Worm (Caenorhabditis elegans) whole organism, L3 larva: ENCODE results near the gene F54D5.9.
"Not testable (repeated sequence)": the region's sequence is repeated elsewhere in the genome, so short reads cannot be mapped to it uniquely, and the experiment has no call there.

ENCODE experiments used
- R02D3.7 ChIP-seq: fragments of 150-350 bp; optimal IDR thresholded peaks from 2 replicates; lab custom pipeline; 2014; ENCODE audit warnings: missing biosample characterization, missing genetic modification characterization
- ZK546.5 ChIP-seq: sonication (generic microtip); optimal IDR thresholded peaks from 2 replicates; lab custom pipeline; 2017; ENCODE audit warnings: missing biosample characterization, missing genetic modification characterization
- aly-2 ChIP-seq: fragments of 150-350 bp; optimal IDR thresholded peaks from 2 replicates; lab custom pipeline; 2014; ENCODE audit warnings: missing biosample characterization, missing genetic modification characterization
- ama-1 ChIP-seq: fragments of 150-350 bp; optimal IDR thresholded peaks from 2 replicates; lab custom pipeline; 2018
- ceh-16 ChIP-seq: sonication (generic microtip); optimal IDR thresholded peaks from 2 replicates; lab custom pipeline; 2017; ENCODE audit warnings: missing biosample characterization, missing genetic modification characterization
- ceh-28 ChIP-seq: fragments of 150-350 bp; optimal IDR thresholded peaks from 2 replicates; lab custom pipeline; 2014; ENCODE audit warnings: missing biosample characterization, missing genetic modification reagents, missing genetic modification characterization
- ceh-9 ChIP-seq: sonication (generic microtip); optimal IDR thresholded peaks from 2 replicates; lab custom pipeline; 2018; ENCODE audit warnings: missing biosample characterization, missing genetic modification characterization
- elt-1 ChIP-seq: fragments of 150-350 bp; optimal IDR thresholded peaks from 2 replicates; lab custom pipeline; 2014; ENCODE audit warnings: missing biosample characterization, missing genetic modification characterization
- elt-2 ChIP-seq: sonication (generic microtip); optimal IDR thresholded peaks from 2 replicates; lab custom pipeline; 2016; ENCODE audit warnings: missing genetic modification reagents, mild to moderate bottlenecking, missing genetic modification characterization, missing compliant biosample characterization
- elt-3 ChIP-seq, 3 experiments: fragments of 150-350 bp in 1 of 3; sonication (generic microtip) in 2 of 3; optimal IDR thresholded peaks; 2 replicates in 2 of 3; 4 replicates in 1 of 3; lab custom pipeline; 2014 to 2017; ENCODE audit warnings: missing biosample characterization in 3 of 3, missing genetic modification characterization in 3 of 3
- eor-1 ChIP-seq, 2 experiments: fragments of 150-350 bp; optimal IDR thresholded peaks; 2 replicates each; lab custom pipeline; 2014 to 2018; ENCODE audit warnings: missing biosample characterization in 2 of 2, missing genetic modification characterization in 2 of 2
- fkh-10 ChIP-seq: sonication (generic microtip); optimal IDR thresholded peaks from 2 replicates; lab custom pipeline; 2017; ENCODE audit warnings: missing biosample characterization, missing genetic modification reagents, missing genetic modification characterization
- fos-1 ChIP-seq: fragments of 150-350 bp; optimal IDR thresholded peaks from 2 replicates; lab custom pipeline; 2014; ENCODE audit warnings: missing biosample characterization, missing genetic modification characterization
- hmg-11 ChIP-seq: sonication (generic microtip); optimal IDR thresholded peaks from 2 replicates; lab custom pipeline; 2016; ENCODE audit warnings: missing genetic modification characterization, missing compliant biosample characterization
- jun-1 ChIP-seq: fragments of 150-350 bp; optimal IDR thresholded peaks from 2 replicates; lab custom pipeline; 2014; ENCODE audit warnings: missing biosample characterization, missing genetic modification reagents, missing genetic modification characterization
- lin-15B ChIP-seq: fragments of 150-350 bp; optimal IDR thresholded peaks from 2 replicates; lab custom pipeline; 2014; ENCODE audit warnings: missing biosample characterization, missing genetic modification characterization
- lin-39 ChIP-seq: fragments of 150-350 bp; optimal IDR thresholded peaks from 2 replicates; lab custom pipeline; 2018; ENCODE audit warnings: missing biosample characterization, missing genetic modification reagents, missing genetic modification characterization
- mdl-1 ChIP-seq: fragments of 150-350 bp; optimal IDR thresholded peaks from 2 replicates; lab custom pipeline; 2014; ENCODE audit warnings: missing biosample characterization, missing genetic modification characterization
- mml-1 ChIP-seq: fragments of 150-350 bp; sonication (generic microtip); optimal IDR thresholded peaks from 3 replicates; lab custom pipeline; 2014; ENCODE audit warnings: missing biosample characterization, missing genetic modification characterization
- nfya-1 ChIP-seq: sonication (generic microtip); optimal IDR thresholded peaks from 2 replicates; lab custom pipeline; 2017; ENCODE audit warnings: missing genetic modification characterization, mild to moderate bottlenecking, missing compliant biosample characterization, antibody characterized with exemption, moderate library complexity; ENCODE audit not compliant: insufficient read depth
- nhr-11 ChIP-seq: fragments of 150-350 bp; optimal IDR thresholded peaks from 2 replicates; lab custom pipeline; 2014; ENCODE audit warnings: missing biosample characterization, missing genetic modification characterization
- nhr-12 ChIP-seq: fragments of 150-350 bp; optimal IDR thresholded peaks from 2 replicates; lab custom pipeline; 2014; ENCODE audit warnings: missing biosample characterization, missing genetic modification characterization
- nhr-23 ChIP-seq: fragments of 150-350 bp; optimal IDR thresholded peaks from 2 replicates; lab custom pipeline; 2014; ENCODE audit warnings: missing biosample characterization, missing genetic modification reagents, missing genetic modification characterization
- nhr-25 ChIP-seq: sonication (generic microtip); optimal IDR thresholded peaks from 2 replicates; lab custom pipeline; 2017; ENCODE audit warnings: missing biosample characterization, missing genetic modification characterization
- nhr-28 ChIP-seq: fragments of 150-350 bp; optimal IDR thresholded peaks from 2 replicates; lab custom pipeline; 2014; ENCODE audit warnings: missing biosample characterization, missing genetic modification characterization
- nhr-67 ChIP-seq: fragments of 150-350 bp; optimal IDR thresholded peaks from 2 replicates; lab custom pipeline; 2014; ENCODE audit warnings: missing biosample characterization, missing genetic modification characterization
- nhr-76 ChIP-seq: fragments of 150-350 bp; sonication (generic microtip); optimal IDR thresholded peaks from 5 replicates; lab custom pipeline; 2014; ENCODE audit warnings: missing biosample characterization, missing genetic modification characterization
- pha-4 ChIP-seq: fragments of 150-350 bp; optimal IDR thresholded peaks from 2 replicates; lab custom pipeline; 2014; ENCODE audit warnings: missing biosample characterization, missing genetic modification reagents, missing genetic modification characterization
- pqm-1 ChIP-seq: fragments of 150-350 bp; optimal IDR thresholded peaks from 2 replicates; lab custom pipeline; 2017; ENCODE audit warnings: missing biosample characterization, missing genetic modification characterization, inconsistent platforms
- sea-2 ChIP-seq: fragments of 150-350 bp; sonication (generic microtip); optimal IDR thresholded peaks from 4 replicates; lab custom pipeline; 2014; ENCODE audit warnings: missing biosample characterization, missing genetic modification reagents, missing genetic modification characterization
- skn-1 ChIP-seq: fragments of 150-350 bp; optimal IDR thresholded peaks from 2 replicates; lab custom pipeline; 2014; ENCODE audit warnings: missing biosample characterization, missing genetic modification characterization
- unc-39 ChIP-seq: sonication (generic microtip); optimal IDR thresholded peaks from 4 replicates; lab custom pipeline; 2017; ENCODE audit warnings: missing biosample characterization, missing genetic modification characterization
- unc-62 ChIP-seq: fragments of 150-350 bp; sonication (generic microtip); optimal IDR thresholded peaks from 4 replicates; lab custom pipeline; 2014; ENCODE audit warnings: missing biosample characterization, missing genetic modification reagents, missing genetic modification characterization
- zag-1 ChIP-seq: fragments of 150-350 bp; optimal IDR thresholded peaks from 2 replicates; lab custom pipeline; 2014; ENCODE audit warnings: missing biosample characterization, missing genetic modification characterization
- ztf-11 ChIP-seq: fragments of 150-350 bp; optimal IDR thresholded peaks from 2 replicates; lab custom pipeline; 2014; ENCODE audit warnings: missing biosample characterization, missing genetic modification characterization
- ztf-4 ChIP-seq: fragments of 150-350 bp; optimal IDR thresholded peaks from 2 replicates; lab custom pipeline; 2014; ENCODE audit warnings: missing biosample characterization, missing genetic modification characterization

The F54D5.9 gene

DNA sequence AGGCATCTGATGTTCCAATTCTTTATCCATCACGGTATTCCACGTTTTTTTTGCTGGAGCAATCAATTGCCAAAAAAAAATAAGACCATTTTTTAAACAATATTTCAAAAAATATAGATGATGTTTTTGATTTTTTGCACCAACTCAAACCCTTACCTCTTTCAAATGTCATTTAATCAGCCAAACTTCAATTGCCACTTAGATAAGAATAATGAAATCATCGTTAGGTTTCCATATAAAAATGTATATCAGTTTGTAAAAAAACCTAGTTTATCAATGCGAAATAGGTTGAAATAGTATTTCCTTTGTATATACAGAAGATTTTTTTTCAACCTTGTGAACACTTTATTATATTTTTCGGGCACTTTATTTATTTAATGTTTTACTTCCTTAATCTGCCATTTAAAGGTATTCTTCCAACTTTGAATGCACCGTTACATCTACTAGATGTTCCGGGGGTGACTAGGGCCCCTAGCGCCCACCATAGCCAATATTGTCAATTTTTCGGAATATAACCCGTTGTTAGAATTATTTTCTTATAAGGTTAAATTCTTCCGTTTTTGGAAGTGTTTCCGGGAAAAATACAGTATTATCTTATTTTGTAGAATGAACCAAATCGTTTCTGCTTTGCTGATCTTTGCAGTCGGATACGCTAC is 24.7 kb upstream of the F54D5.9 start, which contains the start of the genes F54D5.23 and F54D5.4:
Gene F54D5.23, minus strand, starts transcription at position 75 of the 656 bp plus-strand sequence.
Gene F54D5.4, plus strand, starts transcription at position 606 of the 656 bp plus-strand sequence.
- TF ChIP-seq pqm-1 (peak; percentile 33), nfya-1 (tag; lab: Kevin White, UChicago) (no peak), elt-2 (tag; lab: Kevin White, UChicago) (peak; percentile 52)

DNA sequence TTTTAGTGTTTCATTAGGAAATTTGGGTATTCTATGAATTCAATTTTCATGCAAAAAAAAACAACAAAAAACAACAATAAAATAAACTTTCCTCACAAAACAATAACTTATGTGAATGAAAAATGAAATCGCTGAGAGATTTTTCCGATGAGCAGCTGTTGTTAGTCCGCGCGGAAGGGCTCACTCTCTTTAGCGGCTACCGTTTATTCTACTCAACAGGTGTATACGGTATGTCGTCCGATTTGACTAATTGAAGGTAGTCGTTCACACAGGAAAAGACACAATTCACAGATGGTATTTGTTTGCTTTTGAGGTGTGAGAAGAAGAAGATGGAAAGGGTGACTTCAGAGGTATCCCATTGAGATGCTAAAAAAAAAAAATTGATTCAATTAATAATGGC is 24.0 kb upstream of the F54D5.9 start:
- TF ChIP-seq pha-4 (tag; lab: Kevin White, UChicago) (no peak), pqm-1 (no peak), hmg-11 (tag; lab: Kevin White, UChicago) (no peak)

DNA sequence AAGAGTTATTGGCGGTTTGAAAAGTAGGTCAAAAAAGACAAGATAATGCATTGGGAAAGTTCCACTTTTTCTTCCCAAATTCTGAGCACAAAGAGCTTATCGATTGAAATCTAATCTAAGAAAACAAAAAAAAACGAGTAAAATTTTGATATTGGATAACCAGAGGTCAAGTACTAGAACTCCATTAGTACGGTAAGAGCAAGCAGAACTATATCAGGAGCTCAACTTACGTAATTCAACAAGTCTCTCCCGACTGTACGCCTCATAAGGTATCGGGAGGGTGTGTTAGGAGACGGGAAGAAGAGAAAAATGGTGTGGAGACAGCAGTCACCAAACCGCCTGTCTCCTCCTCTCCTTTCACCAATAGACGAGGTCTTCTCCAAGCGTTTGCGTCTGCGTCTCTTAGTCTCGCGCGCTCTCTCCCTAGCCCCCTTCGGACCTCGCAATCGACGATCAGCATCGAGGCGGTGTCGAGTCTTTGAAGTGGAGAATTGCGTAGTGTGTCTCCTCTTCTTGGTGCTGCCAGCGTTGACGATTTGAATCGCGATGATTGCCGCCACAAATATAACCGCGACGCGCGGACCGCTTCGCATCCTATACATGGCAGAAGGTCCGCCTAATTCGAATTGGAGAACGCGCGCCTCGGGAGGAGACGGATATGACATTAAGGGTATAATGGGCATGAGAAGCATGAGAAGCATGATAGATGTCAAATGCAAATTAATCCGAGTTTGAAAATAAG is 22.5 kb upstream of the F54D5.9 start, which contains the start of gene F54D5.5:
Gene F54D5.5, minus strand, starts transcription at position 51 of the 742 bp plus-strand sequence.
- TF ChIP-seq lin-15B (tag; lab: Kevin White, UChicago) = peak; percentile 49
- no peak for TF ChIP-seq ztf-4
- TF ChIP-seq, all 47 proteins: peak for 1

DNA sequence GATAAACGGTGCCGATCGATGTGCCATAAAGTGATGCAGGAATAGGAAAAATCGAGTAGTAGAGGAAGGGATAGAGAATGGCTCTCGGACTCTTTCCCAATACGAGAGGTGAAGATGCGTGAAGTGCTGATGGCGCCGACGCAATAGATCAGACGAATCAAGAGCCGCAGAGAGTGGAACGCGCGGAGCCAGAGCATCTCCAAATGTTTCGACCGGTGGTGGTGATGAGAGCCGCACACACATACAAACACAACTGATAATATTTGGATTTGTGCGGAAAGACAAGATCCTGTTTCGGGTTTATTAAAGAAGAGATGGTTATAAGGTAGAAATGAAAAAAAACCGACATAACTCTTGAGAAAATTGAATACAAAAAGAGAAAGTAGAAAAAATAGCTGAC is 19.5 kb upstream of the F54D5.9 start, which contains the start of gene F54D5.15:
Gene F54D5.15, minus strand, starts transcription at position 101 of the 400 bp plus-strand sequence.
- TF ChIP-seq fkh-10 (GFP tag; lab: Kevin White, UChicago) = no peak
- no peak for TF ChIP-seq ZK546.5
- no peak for TF ChIP-seq mml-1
- TF ChIP-seq aly-2 = no peak
- no peak for TF ChIP-seq ceh-28 (tag; lab: Kevin White, UChicago)
- TF ChIP-seq sea-2 (GFP tag; lab: Kevin White, UChicago) = no peak
- TF ChIP-seq nhr-76 (tag; lab: Kevin White, UChicago) = no peak
- no peak for TF ChIP-seq ama-1
- no peak for TF ChIP-seq ztf-11 (tag; lab: Kevin White, UChicago)
- TF ChIP-seq nhr-12 (tag; lab: Kevin White, UChicago) = no peak
- TF ChIP-seq elt-3 (tag; optimal IDR thresholded peaks at IDR 0.05; lab: Kevin White, UChicago) = no peak

DNA sequence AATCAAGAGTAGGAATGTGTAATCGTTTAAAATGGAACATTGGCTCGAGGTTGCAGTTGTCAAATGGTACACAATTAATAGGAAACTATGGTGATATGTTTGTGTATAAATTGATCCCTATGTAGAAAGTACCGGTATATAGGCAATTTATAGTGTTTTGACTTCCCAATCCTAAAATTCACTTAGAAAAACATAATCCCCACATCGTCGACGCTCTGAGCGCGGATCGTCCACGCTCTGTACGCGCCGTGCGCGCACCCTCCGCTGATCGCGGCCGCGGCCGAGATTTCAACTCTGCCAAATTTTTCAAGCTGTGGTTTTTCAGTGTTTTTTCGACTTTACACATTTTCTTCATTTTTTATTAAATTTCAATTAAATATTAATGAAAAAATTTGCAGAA is 11.7 kb upstream of the F54D5.9 start, which contains the start of gene F54D5.17:
Gene F54D5.17, plus strand, starts transcription at position 301 of the 400 bp plus-strand sequence.
- no peak for TF ChIP-seq unc-39 (tag; lab: Kevin White, UChicago)
- TF ChIP-seq hmg-11 (tag; lab: Kevin White, UChicago) = no peak
- no peak for TF ChIP-seq lin-39

DNA sequence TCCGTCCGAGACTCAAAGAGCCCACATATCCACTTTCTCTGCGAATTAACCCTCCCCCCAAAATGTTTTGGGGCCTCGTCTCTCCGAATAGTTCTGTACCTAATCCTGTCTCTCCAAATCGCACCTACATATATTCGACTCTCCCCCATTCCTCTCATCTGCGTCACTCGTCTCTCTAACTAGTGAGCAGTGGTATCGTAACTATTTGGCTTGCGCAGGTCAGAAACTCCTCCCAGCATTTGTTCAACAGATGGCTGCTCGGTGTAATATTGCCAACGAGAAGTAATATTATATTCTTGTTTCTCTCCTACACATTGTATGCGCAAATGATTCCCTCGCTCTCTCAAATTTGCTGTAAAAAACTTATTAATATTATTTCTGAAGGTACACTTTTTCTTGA is 11.0 kb upstream of the F54D5.9 start, which contains the start of gene F54D5.24:
Gene F54D5.24, plus strand, starts transcription at position 316 of the 400 bp plus-strand sequence.
- no peak for TF ChIP-seq skn-1 (tag; lab: Kevin White, UChicago)
- peak; percentile 10 for TF ChIP-seq pha-4 (tag; lab: Kevin White, UChicago)

DNA sequence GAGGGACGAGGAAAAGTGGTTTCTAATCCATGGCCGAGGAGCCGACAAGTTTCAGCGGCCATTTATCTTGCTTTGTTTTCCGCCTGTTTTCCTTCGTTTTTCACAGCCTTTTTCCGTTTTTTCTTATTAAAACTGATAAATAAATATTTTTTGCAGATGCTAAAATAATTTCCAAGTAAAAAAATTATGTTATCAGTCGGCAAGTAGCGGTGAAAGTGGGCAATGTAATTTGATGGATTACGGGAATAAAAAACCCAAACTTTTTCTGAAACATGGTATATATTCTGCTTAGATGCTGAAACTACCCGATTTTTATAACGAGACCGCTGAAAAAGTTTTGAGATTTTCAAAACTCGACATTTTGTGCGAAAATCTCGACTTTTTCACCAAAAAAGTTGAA is 7.4 kb upstream of the F54D5.9 start, which contains the start of gene dhgd-1:
Gene dhgd-1, minus strand, starts transcription at position 101 of the 400 bp plus-strand sequence.
- TF ChIP-seq nhr-12 (tag; lab: Kevin White, UChicago); hmg-11 (tag; lab: Kevin White, UChicago); nhr-28: not testable (repeated sequence)

DNA sequence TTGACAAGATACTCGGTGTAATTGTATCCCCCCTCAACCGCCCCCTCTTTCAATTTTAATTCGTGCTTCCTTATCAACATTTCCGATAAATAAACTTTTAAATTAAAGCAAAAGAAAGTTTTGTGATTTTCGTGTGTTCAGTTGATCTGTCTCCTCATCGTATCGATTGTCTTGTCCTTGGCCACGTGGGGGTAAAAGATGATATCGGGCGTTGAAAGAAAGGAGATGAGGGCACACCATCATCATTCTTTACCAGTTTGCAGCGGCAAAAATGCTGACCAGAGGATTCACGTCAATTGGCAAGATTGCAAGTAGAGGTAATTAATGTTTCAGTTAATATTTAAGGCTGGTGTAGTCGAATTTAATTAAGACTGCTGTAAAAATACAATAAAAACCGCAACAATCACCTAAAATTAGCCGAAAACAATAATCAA is 2.6 kb upstream of the F54D5.9 start, which contains the start of gene F54D5.7:
Gene F54D5.7, plus strand, starts transcription at position 264 of the 434 bp plus-strand sequence.
- TF ChIP-seq nhr-25 = peak; percentile 96
- TF ChIP-seq hmg-11 (tag; lab: Kevin White, UChicago) = no peak
- peak; percentile 66 for TF ChIP-seq fos-1 (tag; lab: Kevin White, UChicago)
- TF ChIP-seq ztf-11 (tag; lab: Kevin White, UChicago) = no peak
- no peak for TF ChIP-seq eor-1 (tag; optimal IDR thresholded peaks at IDR 0.05; lab: Kevin White, UChicago)
- peak; percentile 75 for TF ChIP-seq ceh-16
- no peak for TF ChIP-seq nhr-28
- TF ChIP-seq nhr-11 (tag; lab: Kevin White, UChicago) = no peak
- peak; percentile 92 for TF ChIP-seq ztf-4
- TF ChIP-seq unc-62 (GFP tag; lab: Kevin White, UChicago) = peak; percentile 7
- peak; percentile 1 for TF ChIP-seq elt-1 (tag; lab: Kevin White, UChicago)
- no peak for TF ChIP-seq R02D3.7
- TF ChIP-seq ceh-9 (tag; lab: Kevin White, UChicago) = no peak
- no peak for TF ChIP-seq zag-1
- no peak for TF ChIP-seq mml-1
- TF ChIP-seq mdl-1 (tag; lab: Kevin White, UChicago) = peak; percentile 32
- TF ChIP-seq aly-2 = no peak
- no peak for TF ChIP-seq jun-1 (tag; lab: Kevin White, UChicago)
- TF ChIP-seq nhr-67 (tag; lab: Kevin White, UChicago) = no peak
- TF ChIP-seq nhr-23 (tag; lab: Kevin White, UChicago) = peak; percentile 73
